Fruit fly (Drosophila melanogaster) whole organism, pupa: ENCODE results near the gene CG33110.

Source experiments
- CG10348 ChIP-seq: fragments of 200-800 bp; sonication (Bioruptor generic); IDR thresholded peaks from 2 replicates; pipeline ENCODE4 v1.3.6; 2022; ENCODE audit warnings: missing biosample characterization, missing genetic modification characterization
- CG12605 ChIP-seq: fragments of 200-800 bp; sonication (Bioruptor generic); IDR thresholded peaks from 2 replicates; pipeline ENCODE4 v1.3.6; 2022; ENCODE audit warnings: missing biosample characterization, missing genetic modification characterization
- CG13204 ChIP-seq: fragments of 200-800 bp; sonication (Bioruptor generic); optimal IDR thresholded peaks from 2 replicates; lab custom pipeline; 2018; ENCODE audit warnings: missing biosample characterization, mild to moderate bottlenecking, missing genetic modification characterization, moderate library complexity
- CG14655 ChIP-seq: fragments of 200-800 bp; sonication (Bioruptor generic); optimal IDR thresholded peaks from 3 replicates; lab custom pipeline; 2017; ENCODE audit warnings: mild to moderate bottlenecking, missing biosample characterization, missing genetic modification reagents, missing genetic modification characterization
- CG15710 ChIP-seq: fragments of 200-800 bp; sonication (Bioruptor generic); optimal IDR thresholded peaks from 2 replicates; lab custom pipeline; 2018; ENCODE audit warnings: missing biosample characterization, mild to moderate bottlenecking, missing genetic modification characterization, moderate library complexity
- CG17806 ChIP-seq: fragments of 200-800 bp; sonication (Bioruptor generic); optimal IDR thresholded peaks from 2 replicates; lab custom pipeline; 2018; ENCODE audit warnings: missing biosample characterization, mild to moderate bottlenecking, missing genetic modification characterization, moderate library complexity
- CG32121 ChIP-seq: fragments of 200-800 bp; sonication (Bioruptor generic); IDR thresholded peaks from 2 replicates; pipeline ENCODE4 v1.3.6; 2022; ENCODE audit warnings: missing biosample characterization, missing genetic modification characterization
- CG34367 ChIP-seq: fragments of 200-800 bp; sonication (Bioruptor generic); optimal IDR thresholded peaks from 2 replicates; lab custom pipeline; 2018; ENCODE audit warnings: missing biosample characterization, mild to moderate bottlenecking, missing genetic modification characterization
- CG4496 ChIP-seq: fragments of 200-800 bp; sonication (Bioruptor generic); IDR thresholded peaks from 3 replicates; pipeline ENCODE4 v1.3.6; 2022; ENCODE audit warnings: missing biosample characterization, missing genetic modification characterization
- CG8159 ChIP-seq: fragments of 200-800 bp; sonication (Bioruptor generic); optimal IDR thresholded peaks from 3 replicates; lab custom pipeline; 2018; ENCODE audit warnings: missing biosample characterization, mild to moderate bottlenecking, missing genetic modification characterization, moderate library complexity
- CG8301 ChIP-seq: fragments of 200-800 bp; sonication (Bioruptor generic); optimal IDR thresholded peaks from 2 replicates; lab custom pipeline; 2018; ENCODE audit warnings: missing biosample characterization, mild to moderate bottlenecking, missing genetic modification characterization
- CG9948 ChIP-seq: fragments of 200-800 bp; sonication (Bioruptor generic); optimal IDR thresholded peaks from 2 replicates; lab custom pipeline; 2018; ENCODE audit warnings: missing biosample characterization, mild to moderate bottlenecking, missing genetic modification characterization, moderate library complexity
- D1 ChIP-seq: fragments of 200-800 bp; sonication (Bioruptor generic); optimal IDR thresholded peaks from 2 replicates; lab custom pipeline; 2018; ENCODE audit warnings: missing biosample characterization, mild to moderate bottlenecking, missing genetic modification characterization, moderate library complexity
- EcR ChIP-seq: fragments of 200-800 bp; sonication (Bioruptor generic); optimal IDR thresholded peaks from 3 replicates; lab custom pipeline; 2019; ENCODE audit warnings: missing biosample characterization, missing genetic modification characterization, mild to moderate bottlenecking, moderate library complexity, missing genetic modification reagents
- Ets98B ChIP-seq: fragments of 200-800 bp; sonication (Bioruptor generic); IDR thresholded peaks from 2 replicates; pipeline ENCODE4 v1.3.6; 2022; ENCODE audit warnings: missing biosample characterization, missing genetic modification characterization
- Pif1A ChIP-seq: fragments of 200-800 bp; sonication (Bioruptor generic); optimal IDR thresholded peaks from 3 replicates; lab custom pipeline; 2016; ENCODE audit warnings: missing biosample characterization, missing genetic modification characterization
- Pif1B ChIP-seq: fragments of 200-800 bp; sonication (Bioruptor generic); optimal IDR thresholded peaks from 3 replicates; lab custom pipeline; 2016; ENCODE audit warnings: missing biosample characterization, missing genetic modification characterization
- Snoo ChIP-seq: fragments of 200-800 bp; sonication (Bioruptor generic); optimal IDR thresholded peaks from 3 replicates; lab custom pipeline; 2017; ENCODE audit warnings: missing biosample characterization, mild to moderate bottlenecking, missing genetic modification characterization, inconsistent platforms
- fd96Ca ChIP-seq: fragments of 200-800 bp; sonication (Bioruptor generic); IDR thresholded peaks from 3 replicates; pipeline ENCODE4 v1.3.6; 2022; ENCODE audit warnings: missing biosample characterization, missing genetic modification characterization
- gl ChIP-seq: fragments of 200-800 bp; sonication (Bioruptor generic); optimal IDR thresholded peaks from 2 replicates; lab custom pipeline; 2018; ENCODE audit warnings: missing biosample characterization, mild to moderate bottlenecking, missing genetic modification characterization
- rn ChIP-seq: fragments of 200-800 bp; sonication (Bioruptor generic); IDR thresholded peaks from 2 replicates; pipeline ENCODE4 v1.3.6; 2022; ENCODE audit warnings: missing biosample characterization, missing genetic modification characterization

CG33110 gene

DNA sequence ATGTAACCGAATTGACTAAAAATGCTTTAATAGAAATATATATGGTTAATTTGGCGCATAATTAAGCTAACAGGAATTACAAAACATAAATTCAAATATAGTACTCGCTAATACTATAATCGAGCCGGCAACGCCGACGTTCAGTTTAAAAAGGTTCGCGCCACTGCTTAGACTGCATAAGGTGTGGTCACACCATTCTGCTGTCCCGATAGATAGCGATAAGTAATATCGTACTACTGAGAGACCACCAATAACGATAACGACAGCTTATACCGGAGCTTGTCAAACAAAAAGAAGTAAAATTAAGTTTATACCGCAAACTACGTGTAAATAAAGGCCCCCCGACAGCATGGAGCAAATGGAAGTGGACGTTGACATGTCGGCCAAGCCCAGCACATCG lies 10.6 kb downstream of the CG33110 start, which contains the start of gene CSN6:
Gene CSN6, plus strand, starts transcription at position 228 of the 400 bp plus-strand sequence.
- TF ChIP-seq Ets98B (no peak), CG34367 (tag; lab: Kevin White, UChicago) (no peak), fd96Ca (GFP tag; lab: Robert Waterston, UW) (no peak), CG9948 (no peak), CG14655 (no peak), CG17806 (tag; lab: Kevin White, UChicago) (no peak), CG13204 (GFP tag; lab: Kevin White, UChicago) (no peak), CG8301 (tag; lab: Kevin White, UChicago) (no peak), Pif1A (no peak), Pif1B (GFP tag; lab: Kevin White, UChicago) (no peak), rn (GFP tag; lab: Robert Waterston, UW) (no peak), CG32121 (GFP tag; lab: Robert Waterston, UW) (no peak), CG8159 (no peak), EcR (no peak), CG12605 (GFP tag; lab: Robert Waterston, UW) (no peak)
- TF ChIP-seq, all 21 proteins: peak for 0

DNA sequence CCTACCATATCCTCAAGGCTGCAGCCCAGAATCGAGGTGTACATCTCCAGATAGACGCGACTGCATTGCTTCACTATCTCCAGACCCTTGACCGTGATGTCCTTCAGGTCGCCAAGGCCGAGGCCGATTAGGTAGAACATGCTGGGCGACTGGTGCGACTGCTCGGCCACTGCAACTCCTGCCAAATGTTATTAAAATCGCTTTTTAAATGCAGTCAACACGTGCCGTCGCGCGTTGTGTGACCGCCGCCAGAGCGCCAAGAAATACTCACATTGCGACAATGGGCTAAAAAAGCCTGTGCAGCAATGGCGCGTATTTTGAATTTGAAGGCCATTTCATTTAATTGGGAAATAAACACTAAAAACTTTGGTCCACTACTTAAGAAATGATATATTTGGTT lies 13.0 kb downstream of the CG33110 start, which contains the start of gene Dph5:
Gene Dph5, minus strand, starts transcription at position 245 of the 400 bp plus-strand sequence.
- no peak for TF ChIP-seq Pif1A
- no peak for TF ChIP-seq CG4496 (GFP tag; lab: Robert Waterston, UW)
- TF ChIP-seq Snoo (tag; lab: Kevin White, UChicago), result no peak
- no peak for TF ChIP-seq Ets98B
- no peak for TF ChIP-seq CG15710 (tag; lab: Kevin White, UChicago)
- no peak for TF ChIP-seq fd96Ca (GFP tag; lab: Robert Waterston, UW)
- TF ChIP-seq CG14655, result no peak
- TF ChIP-seq CG12605 (GFP tag; lab: Robert Waterston, UW), result no peak
- TF ChIP-seq Pif1B (GFP tag; lab: Kevin White, UChicago), result no peak

DNA sequence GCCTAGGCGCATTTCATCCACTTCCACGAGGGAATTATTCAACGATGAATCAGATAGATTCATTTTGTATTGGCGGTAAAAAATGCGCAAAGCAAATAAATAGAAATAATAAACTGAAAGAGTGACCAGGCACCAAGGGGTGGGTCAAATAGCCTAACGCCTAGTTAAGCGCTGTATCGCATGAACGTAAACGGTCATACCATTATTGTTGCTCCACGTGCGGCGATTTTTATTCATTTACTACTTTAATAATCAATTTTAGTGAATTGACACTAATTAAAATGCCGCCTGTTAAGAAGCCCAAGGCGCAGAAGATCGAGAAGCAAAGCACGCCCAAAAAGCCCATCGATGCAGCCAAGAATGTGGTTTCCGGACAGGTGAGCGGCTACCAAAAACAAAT lies 14.6 kb downstream of the CG33110 start, which contains the start of the genes CG33107 and CG6937:
Gene CG33107, minus strand, starts transcription at position 137 of the 400 bp plus-strand sequence.
Gene CG6937, plus strand, starts transcription at position 192 of the 400 bp plus-strand sequence.
- no peak for TF ChIP-seq CG8159
- TF ChIP-seq CG4496 (GFP tag; lab: Robert Waterston, UW), result no peak
- no peak for TF ChIP-seq CG15710 (tag; lab: Kevin White, UChicago)
- no peak for TF ChIP-seq gl (tag; lab: Kevin White, UChicago)
- TF ChIP-seq, all 21 proteins: peak for 0

dm6 chr3R:22586525-22586924 lies 16.5 kb downstream of the CG33110 start, which contains the start of gene btn:
TSS of gene btn (minus strand) at chr3R:22586625.
- TF ChIP-seq EcR, result no peak
- TF ChIP-seq CG15710 (tag; lab: Kevin White, UChicago), result no peak
- TF ChIP-seq CG4496 (GFP tag; lab: Robert Waterston, UW), result no peak
- no peak for TF ChIP-seq CG12605 (GFP tag; lab: Robert Waterston, UW)
- no peak for TF ChIP-seq Pif1B (GFP tag; lab: Kevin White, UChicago)
- no peak for TF ChIP-seq Snoo (tag; lab: Kevin White, UChicago)
- no peak for TF ChIP-seq gl (tag; lab: Kevin White, UChicago)
- no peak for TF ChIP-seq Pif1A
- TF ChIP-seq D1 (tag; lab: Kevin White, UChicago), result no peak
- TF ChIP-seq CG8301 (tag; lab: Kevin White, UChicago), result no peak
- TF ChIP-seq CG13204 (GFP tag; lab: Kevin White, UChicago), result no peak

- TF ChIP-seq CG8301 (tag; lab: Kevin White, UChicago), result no peak
- TF ChIP-seq rn (GFP tag; lab: Robert Waterston, UW), result no peak
- no peak for TF ChIP-seq CG14655
- TF ChIP-seq CG32121 (GFP tag; lab: Robert Waterston, UW), result peak; percentile 48; the same call in 1 of the 2 replicates
- no peak for TF ChIP-seq CG13204 (GFP tag; lab: Kevin White, UChicago)
- peak; percentile 47 for TF ChIP-seq Pif1B (GFP tag; lab: Kevin White, UChicago)
- TF ChIP-seq CG9948, result no peak
- peak; percentile 21; the same call in 1 of the 2 replicates for TF ChIP-seq Ets98B
- no peak for TF ChIP-seq Pif1A
- TF ChIP-seq CG17806 (tag; lab: Kevin White, UChicago), result peak; percentile 17
- no peak for TF ChIP-seq CG10348 (GFP tag; lab: Robert Waterston, UW)
- TF ChIP-seq CG8159, result no peak
- peak; percentile 5; the same call in 1 of the 3 replicates for TF ChIP-seq CG4496 (GFP tag; lab: Robert Waterston, UW)
- no peak for TF ChIP-seq CG34367 (tag; lab: Kevin White, UChicago)
- no peak for TF ChIP-seq gl (tag; lab: Kevin White, UChicago)
- TF ChIP-seq CG12605 (GFP tag; lab: Robert Waterston, UW), result 0 out of 2 replicates have a peak, but pooled peaks have one; percentile 9
- TF ChIP-seq EcR, result peak; percentile 43
- TF ChIP-seq D1 (tag; lab: Kevin White, UChicago), result no peak
- TF ChIP-seq fd96Ca (GFP tag; lab: Robert Waterston, UW), result no peak
- TF ChIP-seq Snoo (tag; lab: Kevin White, UChicago), result no peak
- TF ChIP-seq CG15710 (tag; lab: Kevin White, UChicago), result peak; percentile 3
These were observed 17.5 kb downstream of the CG33110 start, which contains the start of gene Efa6 for dm6 chr3R:22587419-22587963. TSS of gene Efa6 (plus strand) at chr3R:22587755.

DNA sequence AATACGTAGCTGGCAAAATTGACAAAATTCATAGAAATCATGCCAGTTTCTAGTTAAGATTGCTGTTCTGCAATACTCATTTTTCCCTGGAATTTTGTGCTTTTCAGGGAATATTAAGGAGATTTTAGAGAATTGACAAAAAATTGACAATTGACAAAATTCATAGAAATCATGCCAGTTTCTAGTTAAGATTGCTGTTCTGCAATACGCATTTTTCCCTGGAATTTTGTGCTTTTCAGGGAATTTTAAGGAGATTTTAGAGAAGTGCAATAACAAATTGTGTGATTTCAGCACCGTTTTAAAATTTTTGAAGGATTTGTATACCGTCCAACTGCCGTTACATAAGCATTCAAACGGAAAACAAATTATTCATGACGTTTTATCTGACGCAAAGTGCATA lies 18.8 kb downstream of the CG33110 start:
- TF ChIP-seq CG12605 (GFP tag; lab: Robert Waterston, UW) (no peak), CG9948 (no peak), EcR (no peak), CG32121 (GFP tag; lab: Robert Waterston, UW) (no peak)
